Worm (Caenorhabditis elegans) whole organism, L2 larva: ENCODE results near the gene T11B7.2.

Experiments
- C34F6.9 ChIP-seq: fragments of 150-350 bp; optimal IDR thresholded peaks from 2 replicates; lab custom pipeline; 2014; ENCODE audit warnings: missing biosample characterization, missing genetic modification characterization
- F13H6.1 ChIP-seq: sonication (generic microtip); optimal IDR thresholded peaks from 2 replicates; lab custom pipeline; 2016; ENCODE audit warnings: missing genetic modification characterization, missing compliant biosample characterization
- Y55F3AM.14 ChIP-seq: fragments of 200-800 bp; sonication (Bioruptor generic); optimal IDR thresholded peaks from 2 replicates; lab custom pipeline; 2018; ENCODE audit warnings: mild to moderate bottlenecking, missing genetic modification characterization, missing compliant biosample characterization
- ZK546.5 ChIP-seq: sonication (generic microtip); optimal IDR thresholded peaks from 2 replicates; lab custom pipeline; 2017; ENCODE audit warnings: missing biosample characterization, missing genetic modification characterization
- alr-1 ChIP-seq: fragments of 150-350 bp; optimal IDR thresholded peaks from 2 replicates; lab custom pipeline; 2014; ENCODE audit warnings: missing biosample characterization, missing genetic modification characterization
- aly-2 ChIP-seq: fragments of 150-350 bp; optimal IDR thresholded peaks from 2 replicates; lab custom pipeline; 2014; ENCODE audit warnings: missing biosample characterization, missing genetic modification characterization
- ama-1 ChIP-seq: fragments of 150-350 bp; optimal IDR thresholded peaks from 2 replicates; lab custom pipeline; 2018; ENCODE audit warnings: inconsistent platforms
- blmp-1 ChIP-seq: sonication (generic microtip); optimal IDR thresholded peaks from 2 replicates; lab custom pipeline; 2017; ENCODE audit warnings: missing genetic modification characterization, mild to moderate bottlenecking, missing compliant biosample characterization, antibody characterized with exemption, moderate library complexity; ENCODE audit not compliant: insufficient read depth
- dmd-4 ChIP-seq: sonication (generic microtip); optimal IDR thresholded peaks from 2 replicates; lab custom pipeline; 2017; ENCODE audit warnings: missing biosample characterization, missing genetic modification characterization
- egl-27 ChIP-seq: sonication (generic microtip); optimal IDR thresholded peaks from 3 replicates; lab custom pipeline; 2017; ENCODE audit warnings: missing biosample characterization, missing genetic modification reagents, missing genetic modification characterization
- fos-1 ChIP-seq: fragments of 150-350 bp; optimal IDR thresholded peaks from 2 replicates; lab custom pipeline; 2014; ENCODE audit warnings: missing biosample characterization, missing genetic modification characterization
- gmeb-1 ChIP-seq: fragments of 150-350 bp; optimal IDR thresholded peaks from 2 replicates; lab custom pipeline; 2014; ENCODE audit warnings: missing biosample characterization, missing genetic modification characterization
- lin-13 ChIP-seq: fragments of 150-350 bp; optimal IDR thresholded peaks from 2 replicates; lab custom pipeline; 2014; ENCODE audit warnings: missing biosample characterization, missing genetic modification reagents, missing genetic modification characterization
- lin-39 ChIP-seq: fragments of 150-350 bp; optimal IDR thresholded peaks from 2 replicates; lab custom pipeline; 2014; ENCODE audit warnings: missing biosample characterization, missing genetic modification reagents, missing genetic modification characterization
- mab-5 ChIP-seq: fragments of 150-350 bp; optimal IDR thresholded peaks from 2 replicates; lab custom pipeline; 2014; ENCODE audit warnings: missing biosample characterization, missing genetic modification characterization
- mbf-1 ChIP-seq: sonication (generic microtip); optimal IDR thresholded peaks from 2 replicates; lab custom pipeline; 2017; ENCODE audit warnings: missing biosample characterization, missing genetic modification characterization
- mdl-1 ChIP-seq, 2 experiments: fragments of 150-350 bp in 1 of 2; sonication (generic microtip) in 1 of 2; optimal IDR thresholded peaks; 2 replicates each; lab custom pipeline; 2017; ENCODE audit warnings: missing biosample characterization in 2 of 2, missing genetic modification characterization in 2 of 2
- nhr-10 ChIP-seq: sonication (generic microtip); optimal IDR thresholded peaks from 2 replicates; lab custom pipeline; 2017; ENCODE audit warnings: missing biosample characterization, missing genetic modification characterization
- nhr-12 ChIP-seq: fragments of 150-350 bp; optimal IDR thresholded peaks from 2 replicates; lab custom pipeline; 2014; ENCODE audit warnings: missing biosample characterization, missing genetic modification characterization
- nhr-21 ChIP-seq: fragments of 150-350 bp; optimal IDR thresholded peaks from 2 replicates; lab custom pipeline; 2014; ENCODE audit warnings: missing biosample characterization, missing genetic modification characterization
- nhr-25 ChIP-seq: fragments of 150-350 bp; sonication (generic microtip); optimal IDR thresholded peaks from 3 replicates; lab custom pipeline; 2014; ENCODE audit warnings: missing biosample characterization, missing genetic modification characterization
- nhr-77 ChIP-seq: fragments of 150-350 bp; optimal IDR thresholded peaks from 2 replicates; lab custom pipeline; 2014; ENCODE audit warnings: missing biosample characterization, missing genetic modification characterization
- peb-1 ChIP-seq: fragments of 150-350 bp; optimal IDR thresholded peaks from 2 replicates; lab custom pipeline; 2014; ENCODE audit warnings: missing biosample characterization, missing genetic modification characterization
- sem-4 ChIP-seq: fragments of 150-350 bp; optimal IDR thresholded peaks from 2 replicates; lab custom pipeline; 2014; ENCODE audit warnings: missing biosample characterization, missing genetic modification reagents, missing genetic modification characterization
- sma-3 ChIP-seq: sonication (generic microtip); optimal IDR thresholded peaks from 2 replicates; lab custom pipeline; 2016; ENCODE audit warnings: missing genetic modification reagents, missing genetic modification characterization, missing compliant biosample characterization
- sma-9 ChIP-seq, 2 experiments: fragments of 150-350 bp in 1 of 2; sonication (generic microtip) in 1 of 2; optimal IDR thresholded peaks; 2 replicates each; lab custom pipeline; 2014 to 2016; ENCODE audit warnings: missing genetic modification characterization in 2 of 2, mild to moderate bottlenecking in 1 of 2, missing biosample characterization in 1 of 2, missing compliant biosample characterization in 1 of 2, missing genetic modification reagents in 1 of 2, moderate library complexity in 1 of 2
- snpc-4 ChIP-seq: fragments of 150-350 bp; optimal IDR thresholded peaks from 2 replicates; lab custom pipeline; 2014; ENCODE audit warnings: missing biosample characterization, missing genetic modification characterization
- unc-62 ChIP-seq: fragments of 150-350 bp; optimal IDR thresholded peaks from 2 replicates; lab custom pipeline; 2014; ENCODE audit warnings: missing biosample characterization, missing genetic modification reagents, missing genetic modification characterization
- ztf-11 ChIP-seq: sonication (generic microtip); optimal IDR thresholded peaks from 2 replicates; lab custom pipeline; 2017; ENCODE audit warnings: missing biosample characterization, missing genetic modification characterization

Gene T11B7.2

DNA sequence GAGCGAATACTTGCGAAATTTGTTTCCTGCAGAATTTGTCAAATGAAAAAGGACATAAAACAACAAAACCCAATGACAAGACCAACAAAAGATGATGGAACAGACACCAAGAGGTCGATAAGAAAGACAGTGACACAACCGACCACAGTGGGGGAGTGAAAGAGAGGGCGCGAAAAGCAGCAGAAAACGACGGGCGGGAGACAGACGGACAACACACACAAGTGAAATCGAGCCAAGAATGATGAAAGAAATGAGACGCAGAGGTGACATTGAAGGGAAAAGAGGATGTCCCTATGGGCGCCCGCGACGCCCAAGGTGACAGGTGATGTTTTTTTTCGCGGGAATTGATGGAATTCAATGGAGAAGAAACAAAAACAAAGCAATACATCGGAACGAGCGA lies 21.7 kb upstream of the T11B7.2 start (continued):
- TF ChIP-seq mab-5 (tag; lab: Kevin White, UChicago) = no peak
- peak; percentile 75 for TF ChIP-seq blmp-1 (tag; lab: Kevin White, UChicago)
- TF ChIP-seq ZK546.5 (tag; lab: Kevin White, UChicago) = no peak
- TF ChIP-seq nhr-12 (tag; lab: Kevin White, UChicago) = no peak

ce11 chrIV:8865343-8865742 lies 21.0 kb upstream of the T11B7.2 start, which contains the start of gene C09G9.1:
C09G9.1 (minus strand) TSS chrIV:8865485.
- TF ChIP-seq snpc-4 (tag; lab: Kevin White, UChicago) (no peak), fos-1 (tag; lab: Kevin White, UChicago) (peak; percentile 27), sma-9 (GFP tag; optimal IDR thresholded peaks at IDR 0.05; lab: Kevin White, UChicago) (no peak), sma-9 (tag; optimal IDR thresholded peaks at IDR 0.05; lab: Kevin White, UChicago) (no peak), Y55F3AM.14 (GFP tag; lab: Kevin White, UChicago) (no peak), F13H6.1 (tag; lab: Kevin White, UChicago) (peak; percentile 8), sma-3 (GFP tag; lab: Kevin White, UChicago) (no peak)

DNA sequence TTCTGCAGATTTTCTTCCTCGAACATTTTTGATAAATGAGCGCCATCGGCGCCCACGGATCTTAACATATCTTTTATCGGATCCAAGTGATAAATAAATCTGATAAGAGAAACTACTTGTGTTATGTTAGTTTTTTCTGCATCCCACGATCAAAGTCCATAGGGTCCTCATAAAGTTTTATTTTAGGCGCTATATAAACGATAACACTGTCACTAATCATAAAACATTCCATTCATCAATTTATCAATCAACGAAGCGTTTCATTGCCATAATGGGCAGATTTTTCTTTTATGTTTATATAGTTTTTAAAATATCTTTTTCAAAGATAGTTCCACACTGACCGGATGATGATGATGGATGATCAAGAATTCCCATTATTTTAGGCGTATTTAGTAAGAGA lies 20.3 kb upstream of the T11B7.2 start:
- TF ChIP-seq aly-2 (no peak), mab-5 (tag; lab: Kevin White, UChicago) (peak; percentile 52), blmp-1 (tag; lab: Kevin White, UChicago) (no peak), ama-1 (lab: Kevin White, UChicago) (no peak), unc-62 (GFP tag; lab: Kevin White, UChicago) (peak; percentile 15), sma-3 (GFP tag; lab: Kevin White, UChicago) (peak; percentile 5), dmd-4 (tag; lab: Kevin White, UChicago) (no peak), sma-9 (GFP tag; optimal IDR thresholded peaks at IDR 0.05; lab: Kevin White, UChicago) (peak; percentile 43), sma-9 (tag; optimal IDR thresholded peaks at IDR 0.05; lab: Kevin White, UChicago) (no peak), nhr-25 (peak; percentile 34), gmeb-1 (tag; lab: Kevin White, UChicago) (peak; percentile 36), alr-1 (tag; lab: Kevin White, UChicago) (no peak), F13H6.1 (tag; lab: Kevin White, UChicago) (no peak), sem-4 (tag; lab: Kevin White, UChicago) (no peak), nhr-21 (peak; percentile 53), egl-27 (no peak)

DNA sequence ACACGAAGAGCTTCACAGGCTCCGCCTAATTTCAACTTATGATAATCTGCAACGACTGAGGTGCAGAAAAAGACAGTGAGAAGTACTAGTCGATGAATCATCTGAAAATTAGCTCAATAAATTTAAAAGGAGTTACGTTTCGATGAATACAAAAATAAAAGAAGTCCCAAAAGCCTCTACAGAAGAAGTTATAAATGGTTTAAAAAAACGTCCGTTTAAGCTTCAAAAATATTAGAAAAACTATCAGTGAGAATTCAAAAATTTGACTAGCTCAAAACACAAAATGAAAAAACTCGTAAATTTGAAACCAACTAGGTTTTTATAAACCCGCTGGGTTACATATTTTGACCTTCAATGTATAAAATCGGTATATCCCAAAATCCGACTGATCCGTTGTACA lies 11.6 kb upstream of the T11B7.2 start, which contains the start of gene T11B7.5:
Gene T11B7.5, minus strand, starts transcription at position 101 of the 400 bp plus-strand sequence.
- TF ChIP-seq ztf-11 (tag; lab: Kevin White, UChicago) (no peak), nhr-10 (no peak), mdl-1 (tag; optimal IDR thresholded peaks at IDR 0.05; lab: Kevin White, UChicago) (no peak), egl-27 (no peak), peb-1 (tag; lab: Kevin White, UChicago) (no peak), sma-3 (GFP tag; lab: Kevin White, UChicago) (no peak), lin-13 (GFP tag; lab: Kevin White, UChicago) (no peak), gmeb-1 (tag; lab: Kevin White, UChicago) (no peak), mab-5 (tag; lab: Kevin White, UChicago) (no peak), lin-39 (no peak), mbf-1 (no peak), nhr-21 (no peak)

- TF ChIP-seq lin-13 (GFP tag; lab: Kevin White, UChicago) (no peak), unc-62 (GFP tag; lab: Kevin White, UChicago) (no peak), Y55F3AM.14 (GFP tag; lab: Kevin White, UChicago) (no peak)
Measured at ce11 chrIV:8853301-8853700, 8.9 kb upstream of the T11B7.2 start.

- TF ChIP-seq sem-4 (tag; lab: Kevin White, UChicago) = no peak
- TF ChIP-seq nhr-77 (tag; lab: Kevin White, UChicago) = no peak
- TF ChIP-seq C34F6.9 (tag; lab: Kevin White, UChicago) = no peak
- no peak for TF ChIP-seq mab-5 (tag; lab: Kevin White, UChicago)
Measured at ce11 chrIV:8852194-8852593, 7.8 kb upstream of the T11B7.2 start, which contains the start of gene alp-1. alp-1 (plus strand) TSS chrIV:8852494.
